Fruit fly (Drosophila melanogaster) whole organism, pupa: ENCODE results near the gene TwdlC.

ENCODE experiments used
- CG10348 ChIP-seq: fragments of 200-800 bp; sonication (Bioruptor generic); IDR thresholded peaks from 2 replicates; pipeline ENCODE4 v1.3.6; 2022; ENCODE audit warnings: missing biosample characterization, missing genetic modification characterization
- CG12605 ChIP-seq: fragments of 200-800 bp; sonication (Bioruptor generic); IDR thresholded peaks from 2 replicates; pipeline ENCODE4 v1.3.6; 2022; ENCODE audit warnings: missing biosample characterization, missing genetic modification characterization
- CG13204 ChIP-seq: fragments of 200-800 bp; sonication (Bioruptor generic); optimal IDR thresholded peaks from 2 replicates; lab custom pipeline; 2018; ENCODE audit warnings: missing biosample characterization, mild to moderate bottlenecking, missing genetic modification characterization, moderate library complexity
- CG14655 ChIP-seq: fragments of 200-800 bp; sonication (Bioruptor generic); optimal IDR thresholded peaks from 3 replicates; lab custom pipeline; 2017; ENCODE audit warnings: mild to moderate bottlenecking, missing biosample characterization, missing genetic modification reagents, missing genetic modification characterization
- CG15710 ChIP-seq: fragments of 200-800 bp; sonication (Bioruptor generic); optimal IDR thresholded peaks from 2 replicates; lab custom pipeline; 2018; ENCODE audit warnings: missing biosample characterization, mild to moderate bottlenecking, missing genetic modification characterization, moderate library complexity
- CG17806 ChIP-seq: fragments of 200-800 bp; sonication (Bioruptor generic); optimal IDR thresholded peaks from 2 replicates; lab custom pipeline; 2018; ENCODE audit warnings: missing biosample characterization, mild to moderate bottlenecking, missing genetic modification characterization, moderate library complexity
- CG32121 ChIP-seq: fragments of 200-800 bp; sonication (Bioruptor generic); IDR thresholded peaks from 2 replicates; pipeline ENCODE4 v1.3.6; 2022; ENCODE audit warnings: missing biosample characterization, missing genetic modification characterization
- CG34367 ChIP-seq: fragments of 200-800 bp; sonication (Bioruptor generic); optimal IDR thresholded peaks from 2 replicates; lab custom pipeline; 2018; ENCODE audit warnings: missing biosample characterization, mild to moderate bottlenecking, missing genetic modification characterization
- CG4496 ChIP-seq: fragments of 200-800 bp; sonication (Bioruptor generic); IDR thresholded peaks from 3 replicates; pipeline ENCODE4 v1.3.6; 2022; ENCODE audit warnings: missing biosample characterization, missing genetic modification characterization
- CG8159 ChIP-seq: fragments of 200-800 bp; sonication (Bioruptor generic); optimal IDR thresholded peaks from 3 replicates; lab custom pipeline; 2018; ENCODE audit warnings: missing biosample characterization, mild to moderate bottlenecking, missing genetic modification characterization, moderate library complexity
- CG8301 ChIP-seq: fragments of 200-800 bp; sonication (Bioruptor generic); optimal IDR thresholded peaks from 2 replicates; lab custom pipeline; 2018; ENCODE audit warnings: missing biosample characterization, mild to moderate bottlenecking, missing genetic modification characterization
- CG9948 ChIP-seq: fragments of 200-800 bp; sonication (Bioruptor generic); optimal IDR thresholded peaks from 2 replicates; lab custom pipeline; 2018; ENCODE audit warnings: missing biosample characterization, mild to moderate bottlenecking, missing genetic modification characterization, moderate library complexity
- D1 ChIP-seq: fragments of 200-800 bp; sonication (Bioruptor generic); optimal IDR thresholded peaks from 2 replicates; lab custom pipeline; 2018; ENCODE audit warnings: missing biosample characterization, mild to moderate bottlenecking, missing genetic modification characterization, moderate library complexity
- EcR ChIP-seq: fragments of 200-800 bp; sonication (Bioruptor generic); optimal IDR thresholded peaks from 3 replicates; lab custom pipeline; 2019; ENCODE audit warnings: missing biosample characterization, missing genetic modification characterization, mild to moderate bottlenecking, moderate library complexity, missing genetic modification reagents
- Ets98B ChIP-seq: fragments of 200-800 bp; sonication (Bioruptor generic); IDR thresholded peaks from 2 replicates; pipeline ENCODE4 v1.3.6; 2022; ENCODE audit warnings: missing biosample characterization, missing genetic modification characterization
- Pif1A ChIP-seq: fragments of 200-800 bp; sonication (Bioruptor generic); optimal IDR thresholded peaks from 3 replicates; lab custom pipeline; 2016; ENCODE audit warnings: missing biosample characterization, missing genetic modification characterization
- Pif1B ChIP-seq: fragments of 200-800 bp; sonication (Bioruptor generic); optimal IDR thresholded peaks from 3 replicates; lab custom pipeline; 2016; ENCODE audit warnings: missing biosample characterization, missing genetic modification characterization
- Snoo ChIP-seq: fragments of 200-800 bp; sonication (Bioruptor generic); optimal IDR thresholded peaks from 3 replicates; lab custom pipeline; 2017; ENCODE audit warnings: missing biosample characterization, mild to moderate bottlenecking, missing genetic modification characterization, inconsistent platforms
- fd96Ca ChIP-seq: fragments of 200-800 bp; sonication (Bioruptor generic); IDR thresholded peaks from 3 replicates; pipeline ENCODE4 v1.3.6; 2022; ENCODE audit warnings: missing biosample characterization, missing genetic modification characterization
- gl ChIP-seq: fragments of 200-800 bp; sonication (Bioruptor generic); optimal IDR thresholded peaks from 2 replicates; lab custom pipeline; 2018; ENCODE audit warnings: missing biosample characterization, mild to moderate bottlenecking, missing genetic modification characterization
- rn ChIP-seq: fragments of 200-800 bp; sonication (Bioruptor generic); IDR thresholded peaks from 2 replicates; pipeline ENCODE4 v1.3.6; 2022; ENCODE audit warnings: missing biosample characterization, missing genetic modification characterization

TwdlC gene

DNA sequence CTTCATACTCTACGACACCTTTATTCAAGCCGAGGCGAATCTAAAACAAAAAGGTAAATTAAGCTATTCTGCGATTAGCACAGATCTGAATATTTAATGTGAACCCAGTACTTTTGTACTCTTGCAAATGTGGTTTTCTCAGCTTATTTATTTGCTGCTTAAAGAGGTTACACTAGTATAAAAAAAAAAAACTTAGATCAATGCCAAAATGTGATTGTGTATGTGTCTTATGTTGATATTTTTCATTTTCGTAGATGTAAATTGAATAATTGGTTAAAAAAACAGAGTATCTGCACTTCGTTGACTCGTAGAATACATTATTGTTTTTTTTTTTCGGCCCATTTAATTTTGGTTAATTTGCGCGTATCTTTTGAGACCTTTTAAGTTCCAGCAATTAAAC lies 24.9 kb upstream of the TwdlC start:
- TF ChIP-seq CG15710 (tag; lab: Kevin White, UChicago), result no peak

DNA sequence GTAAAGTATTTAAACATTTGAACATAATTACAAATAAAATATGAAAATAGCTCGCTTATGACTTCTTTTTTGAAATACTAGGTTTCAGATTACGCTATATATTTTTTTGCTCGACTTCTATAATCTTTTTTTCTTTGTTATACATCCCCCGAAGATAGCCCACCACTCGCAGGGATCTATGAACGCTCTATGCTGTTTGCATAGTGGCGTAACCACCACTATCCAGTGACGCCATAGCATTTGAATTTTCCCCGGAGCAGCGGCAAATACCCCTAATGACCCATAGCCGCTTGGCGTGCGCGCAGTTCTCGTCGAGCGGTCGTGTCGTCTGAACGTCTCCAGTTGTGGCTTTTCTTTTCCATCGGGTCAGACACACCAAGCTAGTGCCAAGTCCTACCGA lies 16.4 kb upstream of the TwdlC start, which contains the start of the genes CG14253 and CG46313:
CG14253 (plus strand) TSS at position 301 of the 400 bp plus-strand sequence.
CG46313 (plus strand) TSS at position 301 of the 400 bp plus-strand sequence.
- TF ChIP-seq CG12605 (GFP tag; lab: Robert Waterston, UW) (no peak), Snoo (tag; lab: Kevin White, UChicago) (no peak), CG32121 (GFP tag; lab: Robert Waterston, UW) (no peak), CG13204 (GFP tag; lab: Kevin White, UChicago) (no peak), CG14655 (no peak), CG34367 (tag; lab: Kevin White, UChicago) (no peak), D1 (tag; lab: Kevin White, UChicago) (no peak), CG9948 (no peak), Pif1B (GFP tag; lab: Kevin White, UChicago) (no peak), gl (no peak), EcR (no peak), CG8301 (tag; lab: Kevin White, UChicago) (no peak), CG15710 (tag; lab: Kevin White, UChicago) (no peak), fd96Ca (GFP tag; lab: Robert Waterston, UW) (no peak), CG10348 (GFP tag; lab: Robert Waterston, UW) (no peak), CG4496 (no peak), rn (GFP tag; lab: Robert Waterston, UW) (no peak), Ets98B (no peak), CG8159 (no peak)

DNA sequence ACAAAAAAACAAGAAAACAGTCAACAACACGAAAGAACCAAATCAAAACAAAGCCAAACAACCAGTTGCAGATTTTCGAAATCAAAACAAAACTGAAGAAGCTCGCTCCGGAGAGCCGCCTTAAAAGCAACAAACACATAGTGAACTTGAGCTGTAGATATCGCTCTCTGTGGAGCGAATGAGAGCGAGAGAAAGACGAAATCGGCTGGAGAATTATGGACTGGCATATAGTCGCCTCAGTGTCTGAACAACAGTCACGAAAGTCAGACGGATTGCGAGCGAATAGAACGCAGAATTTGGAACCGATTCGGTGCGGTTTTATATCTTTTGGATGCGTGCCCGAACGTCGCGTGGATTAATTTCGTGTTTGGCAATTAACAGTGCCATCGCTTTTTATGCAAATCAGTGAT lies 14.3 kb upstream of the TwdlC start:
- TF ChIP-seq CG10348 (GFP tag; lab: Robert Waterston, UW) (no peak), CG17806 (tag; lab: Kevin White, UChicago) (no peak), CG32121 (GFP tag; lab: Robert Waterston, UW) (0 out of 2 replicates have a peak, but pooled peaks have one; percentile 17), Ets98B (peak; percentile 30; the same call in 1 of the 2 replicates), CG12605 (GFP tag; lab: Robert Waterston, UW) (peak; percentile 59), Pif1A (GFP tag; lab: Kevin White, UChicago) (no peak), EcR (peak; percentile 65)

DNA sequence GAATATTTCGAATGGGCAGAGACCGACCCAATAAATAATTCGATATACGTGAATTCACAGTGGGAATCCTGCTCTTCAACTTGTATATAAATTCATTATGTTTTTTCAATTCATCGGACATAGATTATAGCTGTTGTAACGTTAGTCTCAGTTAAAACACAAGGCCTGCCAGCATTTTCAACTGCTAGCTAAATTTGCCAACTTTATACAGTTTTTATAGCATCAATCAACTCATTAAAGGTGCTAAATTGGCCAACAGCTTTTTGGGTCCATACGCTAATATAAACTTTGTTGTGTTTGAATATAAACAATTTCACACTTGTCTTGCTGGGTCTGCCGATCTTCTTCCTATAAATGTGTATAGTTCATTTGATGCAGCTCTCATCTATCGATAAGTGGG lies 12.5 kb upstream of the TwdlC start:
- no peak for TF ChIP-seq Snoo (tag; lab: Kevin White, UChicago)
- TF ChIP-seq CG9948, result no peak
- TF ChIP-seq CG14655, result no peak
- no peak for TF ChIP-seq CG15710 (tag; lab: Kevin White, UChicago)
- no peak for TF ChIP-seq CG10348 (GFP tag; lab: Robert Waterston, UW)
- TF ChIP-seq rn (GFP tag; lab: Robert Waterston, UW), result no peak
- TF ChIP-seq EcR, result no peak
- TF ChIP-seq CG34367 (tag; lab: Kevin White, UChicago), result no peak
- TF ChIP-seq CG4496, result no peak
- no peak for TF ChIP-seq CG13204 (GFP tag; lab: Kevin White, UChicago)
- no peak for TF ChIP-seq Pif1A (GFP tag; lab: Kevin White, UChicago)
- no peak for TF ChIP-seq CG32121 (GFP tag; lab: Robert Waterston, UW)
- TF ChIP-seq Pif1B (GFP tag; lab: Kevin White, UChicago), result no peak
- TF ChIP-seq gl, result no peak
- no peak for TF ChIP-seq CG8159
- no peak for TF ChIP-seq CG12605 (GFP tag; lab: Robert Waterston, UW)

DNA sequence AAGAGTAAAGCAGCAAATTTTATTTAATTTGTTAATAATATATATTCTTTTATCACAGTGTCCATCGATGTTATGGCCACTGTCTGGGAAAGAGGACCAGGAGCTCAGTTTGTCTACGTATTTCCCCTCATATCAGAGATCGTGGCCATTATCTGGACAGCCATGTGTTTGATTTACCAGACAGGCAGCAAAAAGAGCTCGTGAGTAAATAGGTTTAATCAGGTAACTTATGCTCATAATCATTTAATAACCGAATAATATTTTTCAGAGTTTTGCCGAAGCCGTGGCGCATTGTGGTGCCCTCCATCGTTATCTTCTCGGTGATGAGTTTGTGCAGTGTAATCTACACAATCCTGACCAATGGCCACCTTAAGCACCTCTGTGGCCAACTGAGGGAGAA lies 10.2 kb upstream of the TwdlC start:
- TF ChIP-seq Pif1A (GFP tag; lab: Kevin White, UChicago), result no peak
- TF ChIP-seq CG32121 (GFP tag; lab: Robert Waterston, UW), result no peak
- no peak for TF ChIP-seq CG34367 (tag; lab: Kevin White, UChicago)
- TF ChIP-seq fd96Ca (GFP tag; lab: Robert Waterston, UW), result no peak
- no peak for TF ChIP-seq CG9948
- TF ChIP-seq Snoo (tag; lab: Kevin White, UChicago), result no peak
- TF ChIP-seq CG15710 (tag; lab: Kevin White, UChicago), result no peak
- no peak for TF ChIP-seq gl
- no peak for TF ChIP-seq CG17806 (tag; lab: Kevin White, UChicago)
- TF ChIP-seq CG8159, result no peak
- TF ChIP-seq CG10348 (GFP tag; lab: Robert Waterston, UW), result no peak
- no peak for TF ChIP-seq CG13204 (GFP tag; lab: Kevin White, UChicago)
- TF ChIP-seq CG12605 (GFP tag; lab: Robert Waterston, UW), result no peak
- no peak for TF ChIP-seq Pif1B (GFP tag; lab: Kevin White, UChicago)

DNA sequence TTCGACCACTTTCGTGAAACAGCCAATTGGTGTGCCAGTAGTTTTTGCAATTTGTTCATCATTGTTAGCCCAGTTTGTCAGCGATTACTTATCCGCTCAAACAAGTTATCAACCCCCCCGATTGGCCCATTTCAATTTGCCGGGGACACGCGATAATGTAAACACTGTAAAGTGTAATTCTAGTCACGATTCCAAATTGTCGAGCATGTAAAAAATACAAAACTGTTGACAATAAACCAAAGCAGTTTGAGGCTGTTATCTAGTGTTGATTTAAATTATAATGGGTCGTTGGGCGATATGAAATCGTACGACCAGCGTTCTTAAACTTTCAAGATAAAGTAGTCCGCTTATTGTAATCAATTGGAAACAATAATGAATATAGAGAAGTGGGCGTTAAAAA lies 7.2 kb upstream of the TwdlC start:
- no peak for TF ChIP-seq Snoo (tag; lab: Kevin White, UChicago)

dm6 chr3R:26988412-26988981 lies 6.1 kb upstream of the TwdlC start, which contains the start of gene CG31075:
Gene CG31075 (minus strand): TSS chr3R:26988517.
- peak; percentile 88 for TF ChIP-seq CG8301 (tag; lab: Kevin White, UChicago)
- peak; percentile 84 for TF ChIP-seq D1 (tag; lab: Kevin White, UChicago)
- TF ChIP-seq CG9948, result peak; percentile 87
- peak; percentile 86 for TF ChIP-seq CG14655
- TF ChIP-seq EcR, result peak; percentile 60
- TF ChIP-seq Pif1B (GFP tag; lab: Kevin White, UChicago), result peak; percentile 90
- no peak for TF ChIP-seq CG13204 (GFP tag; lab: Kevin White, UChicago)
- TF ChIP-seq Snoo (tag; lab: Kevin White, UChicago), result peak; percentile 82
- peak; percentile 73 for TF ChIP-seq CG10348 (GFP tag; lab: Robert Waterston, UW)
- TF ChIP-seq rn (GFP tag; lab: Robert Waterston, UW), result peak; percentile 77
- peak; percentile 98 for TF ChIP-seq CG12605 (GFP tag; lab: Robert Waterston, UW)
- peak; percentile 95 for TF ChIP-seq CG17806 (tag; lab: Kevin White, UChicago)
- TF ChIP-seq gl, result peak; percentile 73
- TF ChIP-seq CG34367 (tag; lab: Kevin White, UChicago), result peak; percentile 68
- TF ChIP-seq Pif1A (GFP tag; lab: Kevin White, UChicago), result peak; percentile 93
- TF ChIP-seq Ets98B, result peak; percentile 93
- TF ChIP-seq fd96Ca (GFP tag; lab: Robert Waterston, UW), result peak; percentile 88
- TF ChIP-seq CG15710 (tag; lab: Kevin White, UChicago), result peak; percentile 85
- peak; percentile 94 for TF ChIP-seq CG8159
- peak; percentile 98 for TF ChIP-seq CG4496
- peak; percentile 91 for TF ChIP-seq CG32121 (GFP tag; lab: Robert Waterston, UW)
